Fruit fly (Drosophila melanogaster): Measurements from ENCODE around the gene CG6607.

DNA sequence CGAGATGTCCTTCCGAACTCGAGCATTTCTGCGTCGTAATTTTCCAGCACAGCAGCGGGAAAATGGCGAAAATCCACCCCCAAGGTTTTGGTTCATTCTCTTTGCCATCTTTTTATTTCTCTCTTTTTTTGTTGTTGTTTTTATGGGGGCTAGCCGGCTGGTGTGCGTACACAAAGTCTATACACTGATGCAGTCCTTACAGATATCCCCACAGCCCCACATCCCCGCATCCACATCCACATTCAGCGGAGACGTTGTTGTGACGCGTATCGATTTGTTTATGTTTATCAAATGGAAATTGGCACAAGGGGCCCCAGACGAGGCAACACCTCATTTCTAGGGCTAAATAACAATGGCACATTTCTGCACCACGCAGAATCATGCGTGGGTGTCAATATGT is 47.3 kb downstream of the CG6607 start:
- TF ChIP-seq lola (GFP tag; optimal IDR thresholded peaks at IDR 0.05) (no peak), HLH106 (tag; optimal IDR thresholded peaks at IDR 0.05) (no peak), brk (GFP tag; optimal IDR thresholded peaks at IDR 0.05) (no peak), foxo (GFP tag; optimal IDR thresholded peaks at IDR 0.05) (no peak), Hr83 (GFP tag; optimal IDR thresholded peaks at IDR 0.05; ENCODE audit: poor library complexity, severe bottlenecking) (no peak), Hr78 (GFP tag; optimal IDR thresholded peaks at IDR 0.05) (no peak)

Data from whole organism, wandering third instar larva.